Fruit fly (Drosophila melanogaster): Measurements from ENCODE around the gene CG43703.

The CG43703 gene

dm6 chr2L:3775767-3776351, 10.6 kb downstream of the CG43703 start (continued):
- TF ChIP-seq ftz-f1 (GFP tag; optimal IDR thresholded peaks at IDR 0.05) (no peak), sisA (GFP tag; IDR thresholded peaks at IDR 0.05) (peak; percentile 54; the same call in 1 of the 2 replicates), CG3281 (GFP tag; optimal IDR thresholded peaks at IDR 0.05) (peak; percentile 1), Eip74EF (GFP tag; optimal IDR thresholded peaks at IDR 0.05) (no peak), CG7839 (tag; optimal IDR thresholded peaks at IDR 0.05) (peak; percentile 43), ERR (GFP tag; optimal IDR thresholded peaks at IDR 0.05) (no peak), Mrtf (GFP tag; IDR thresholded peaks at IDR 0.05) (no peak), MTF-1 (GFP tag; optimal IDR thresholded peaks at IDR 0.05; ENCODE audit: borderline replicate concordance) (no peak), CG9876 (GFP tag; optimal IDR thresholded peaks at IDR 0.05) (no peak), h (optimal IDR thresholded peaks at IDR 0.05) (no peak), disco-r (GFP tag; optimal IDR thresholded peaks at IDR 0.05) (no peak), Dfd (GFP tag; optimal IDR thresholded peaks at IDR 0.05) (no peak), CG11398 (GFP tag; optimal IDR thresholded peaks at IDR 0.05) (no peak), nmo (GFP tag; optimal IDR thresholded peaks at IDR 0.05) (peak; percentile 72), ttk (GFP tag; IDR thresholded peaks at IDR 0.05) (peak; percentile 33; the same call in 1 of the 2 replicates), CG13296 (GFP tag; optimal IDR thresholded peaks at IDR 0.05) (no peak), bsh (GFP tag; optimal IDR thresholded peaks at IDR 0.05) (peak in 1 of 2 experiments; percentile 5), HHEX (GFP tag; optimal IDR thresholded peaks at IDR 0.05) (no peak), CG3838 (GFP tag; optimal IDR thresholded peaks at IDR 0.05) (no peak), dmrt99B (tag; optimal IDR thresholded peaks at IDR 0.05) (peak; percentile 53), CG6683 (GFP tag; optimal IDR thresholded peaks at IDR 0.05) (no peak), chif (GFP tag; optimal IDR thresholded peaks at IDR 0.05) (peak in 1 of 2 experiments; percentile 74), fd64A (GFP tag; optimal IDR thresholded peaks at IDR 0.05) (no peak), ci (GFP tag; IDR thresholded peaks at IDR 0.05) (0 out of 3 replicates have a peak, but pooled peaks have one; percentile 23), CG8924 (tag; optimal IDR thresholded peaks at IDR 0.05) (peak; percentile 41), sens (GFP tag) (peak; percentile 93), CG11456 (GFP tag; IDR thresholded peaks at IDR 0.05) (peak; percentile 53; the same call in 1 of the 3 replicates), Hey (tag; optimal IDR thresholded peaks at IDR 0.05) (no peak), tio (GFP tag; optimal IDR thresholded peaks at IDR 0.05) (peak; percentile 65), onecut (GFP tag; IDR thresholded peaks at IDR 0.05) (no peak), ase (GFP tag; IDR thresholded peaks at IDR 0.05) (0 out of 3 replicates have a peak, but pooled peaks have one; percentile 7), NC2α (GFP tag; optimal IDR thresholded peaks at IDR 0.05) (no peak), pb (GFP tag; optimal IDR thresholded peaks at IDR 0.05) (no peak), CG17359 (tag; optimal IDR thresholded peaks at IDR 0.05) (no peak), CG5245 (GFP tag; optimal IDR thresholded peaks at IDR 0.05) (peak; percentile 24), CG14710 (tag; optimal IDR thresholded peaks at IDR 0.05) (peak; percentile 51), CG6765 (GFP tag; optimal IDR thresholded peaks at IDR 0.05) (no peak), CG3995 (GFP tag; optimal IDR thresholded peaks at IDR 0.05) (no peak), ato (GFP tag; IDR thresholded peaks at IDR 0.05; ENCODE audit: partially characterized antibody) (no peak), CG31441 (GFP tag; IDR thresholded peaks at IDR 0.05) (no peak), Hr51 (GFP tag; optimal IDR thresholded peaks at IDR 0.05) (peak in 1 of 2 experiments; percentile 40), Hr3 (GFP tag; optimal IDR thresholded peaks at IDR 0.05) (peak; percentile 10), CG11247 (GFP tag; IDR thresholded peaks at IDR 0.05) (no peak), CG10267 (tag; optimal IDR thresholded peaks at IDR 0.05) (peak; percentile 52), CG13624 (GFP tag; optimal IDR thresholded peaks at IDR 0.05) (no peak), CG9437 (GFP tag; optimal IDR thresholded peaks at IDR 0.05) (no peak), CG1602 (GFP tag; optimal IDR thresholded peaks at IDR 0.05) (peak; percentile 23), pum (GFP tag; optimal IDR thresholded peaks at IDR 0.05) (peak; percentile 39), run (tag; optimal IDR thresholded peaks at IDR 0.05) (no peak), D19B (GFP tag; optimal IDR thresholded peaks at IDR 0.05) (peak; percentile 95)

All from whole organism, embryonic.